Worm (Caenorhabditis elegans): Measurements from ENCODE around the gene oig-1.

The oig-1 gene

DNA sequence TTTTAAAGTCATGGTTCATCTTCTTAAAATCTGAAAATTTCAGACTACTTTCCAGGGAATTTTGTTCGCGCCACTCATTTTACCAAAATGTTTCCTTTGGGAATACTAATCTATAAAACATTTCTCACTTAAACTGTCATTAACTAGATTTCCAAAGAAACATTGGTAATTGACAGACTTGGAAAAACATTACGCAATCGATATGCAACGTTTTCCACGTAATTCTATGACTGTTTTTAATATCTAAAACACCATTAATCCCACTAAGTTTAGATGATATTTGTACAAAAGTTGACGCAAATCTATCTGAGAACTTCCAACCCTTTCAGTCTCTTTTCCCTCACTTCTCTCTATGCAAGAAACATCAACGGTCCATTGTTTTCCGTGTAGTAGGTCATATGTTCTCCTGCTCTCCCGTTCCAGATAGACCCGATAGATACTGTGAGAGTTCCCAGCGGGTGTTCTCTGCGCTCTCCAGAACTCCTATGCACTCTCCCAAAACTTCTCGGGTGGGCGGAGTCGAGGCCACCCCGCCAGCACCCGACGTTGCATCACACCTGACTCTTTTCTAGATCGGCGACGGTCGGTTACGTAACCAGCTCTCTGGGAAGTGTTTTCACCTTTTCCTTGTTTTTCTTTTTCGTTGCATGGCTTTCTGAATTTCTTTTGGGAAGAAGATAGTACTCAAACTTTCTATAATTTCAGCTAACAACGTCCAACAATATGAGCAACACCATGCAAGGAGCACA, 47.0 kb downstream of the oig-1 start, which contains the start of gene zip-8:
zip-8 (plus strand) TSS at position 700 of the 749 bp plus-strand sequence.
- no peak for TF ChIP-seq pag-3 (tag; optimal IDR thresholded peaks at IDR 0.05; ENCODE audit: borderline replicate concordance)
- no peak for TF ChIP-seq dmd-4 (tag; optimal IDR thresholded peaks at IDR 0.05; ENCODE audit: borderline replicate concordance)
- TF ChIP-seq che-1 (tag; optimal IDR thresholded peaks at IDR 0.05) = no peak
- no peak for TF ChIP-seq zip-5 (tag; optimal IDR thresholded peaks at IDR 0.05)
- no peak for TF ChIP-seq ceh-31 (tag; optimal IDR thresholded peaks at IDR 0.05)
- no peak for TF ChIP-seq pha-2 (tag; optimal IDR thresholded peaks at IDR 0.05)
- no peak for TF ChIP-seq pax-1 (tag; optimal IDR thresholded peaks at IDR 0.05)
- TF ChIP-seq sdc-2 (tag; optimal IDR thresholded peaks at IDR 0.05) = no peak
- TF ChIP-seq fkh-6 (tag; optimal IDR thresholded peaks at IDR 0.05) = no peak
- TF ChIP-seq ttx-3 (tag; optimal IDR thresholded peaks at IDR 0.05) = no peak
- no peak for TF ChIP-seq unc-55 (GFP tag; optimal IDR thresholded peaks at IDR 0.05)
- no peak for TF ChIP-seq ceh-18 (tag; optimal IDR thresholded peaks at IDR 0.05)
- TF ChIP-seq odd-2 (tag; optimal IDR thresholded peaks at IDR 0.05) = no peak
- TF ChIP-seq T23F11.4 (GFP tag; optimal IDR thresholded peaks at IDR 0.05) = no peak

DNA sequence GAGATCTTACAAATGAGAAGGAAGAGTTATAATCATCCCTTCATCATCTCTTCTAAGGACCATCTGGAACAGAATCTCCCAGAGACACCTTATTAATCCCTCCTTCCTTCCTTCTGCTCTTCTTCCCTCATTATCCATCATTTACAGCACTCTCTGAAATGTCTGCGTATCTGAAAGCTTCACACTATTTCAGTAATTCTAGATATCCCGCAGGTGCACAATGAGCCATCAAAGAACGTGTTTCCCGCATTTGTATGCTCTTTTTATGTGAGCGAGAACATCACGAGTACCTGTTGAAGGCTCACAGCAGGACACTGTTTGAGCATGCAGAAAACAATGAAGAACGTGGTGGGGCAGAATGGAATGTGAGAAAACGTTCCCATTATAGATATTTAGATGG, 49.1 kb downstream of the oig-1 start:
- peak; percentile 71 for TF ChIP-seq ref-2 (tag; optimal IDR thresholded peaks at IDR 0.05)
- no peak for TF ChIP-seq ceh-31 (tag; optimal IDR thresholded peaks at IDR 0.05)
- TF ChIP-seq pha-4 (tag; optimal IDR thresholded peaks at IDR 0.05) = no peak
